Fruit fly (Drosophila melanogaster) whole organism, adult: ENCODE data around the gene Cerk.

Source experiments
- CG14711 ChIP-seq: fragments of 200-800 bp; sonication (Bioruptor generic); optimal IDR thresholded peaks from 2 replicates; lab custom pipeline; 2018; ENCODE audit warnings: missing biosample characterization, mild to moderate bottlenecking, missing genetic modification characterization, moderate library complexity
- Crg-1 ChIP-seq: fragments of 200-800 bp; sonication (Bioruptor generic); optimal IDR thresholded peaks from 2 replicates; lab custom pipeline; 2016; ENCODE audit warnings: missing biosample characterization, missing genetic modification characterization
- cic ChIP-seq: fragments of 200-800 bp; sonication (Bioruptor generic); optimal IDR thresholded peaks from 2 replicates; lab custom pipeline; 2017; ENCODE audit warnings: missing biosample characterization, mild to moderate bottlenecking, missing genetic modification characterization, moderate library complexity
- kay ChIP-seq: fragments of 200-800 bp; sonication (Bioruptor generic); peaks from one replicate; lab custom pipeline; 2016; ENCODE audit warnings: missing biosample characterization, missing genetic modification characterization, borderline replicate concordance
- ovo ChIP-seq: fragments of 200-800 bp; sonication (Bioruptor generic); optimal IDR thresholded peaks from 2 replicates; lab custom pipeline; 2016; ENCODE audit warnings: missing biosample characterization, missing genetic modification characterization
- pad ChIP-seq: fragments of 200-800 bp; sonication (Bioruptor generic); optimal IDR thresholded peaks from 3 replicates; lab custom pipeline; 2017; ENCODE audit warnings: missing biosample characterization, missing genetic modification characterization, mild to moderate bottlenecking, moderate library complexity, missing genetic modification reagents

Gene Cerk

DNA sequence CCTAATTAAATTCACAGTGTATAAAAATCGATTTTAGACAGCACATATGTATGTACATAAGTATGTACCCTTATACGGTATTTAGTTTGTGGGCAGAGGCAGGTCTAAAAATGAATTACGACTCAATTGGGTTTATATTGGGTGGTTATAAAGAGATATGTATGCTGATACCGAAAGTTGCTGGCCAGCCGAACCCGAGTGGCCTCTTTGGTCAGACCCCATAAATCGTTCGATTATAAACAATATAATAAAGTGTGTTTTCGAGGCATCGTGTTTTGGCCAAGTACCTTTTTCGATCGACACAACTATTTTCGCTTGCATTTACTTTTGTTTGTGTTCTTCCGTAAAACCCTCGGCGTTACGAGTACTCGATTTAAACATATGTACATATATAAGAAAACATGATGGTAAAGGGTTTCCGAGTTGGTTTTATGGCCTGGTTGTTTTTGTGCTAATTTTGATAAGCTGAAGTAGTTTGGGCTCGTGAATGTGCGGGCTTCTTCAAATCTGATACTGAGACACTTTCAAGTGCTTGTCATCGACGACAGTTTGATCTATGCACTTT is 58.8 kb downstream of the Cerk start:
- TF ChIP-seq CG14711 (no peak), ovo (no peak), cic (GFP tag; lab: Kevin White, UChicago) (peak; percentile 49), Crg-1 (GFP tag; lab: Kevin White, UChicago) (no peak), kay (GFP tag; lab: Kevin White, UChicago) (peak; percentile 89), pad (peak; percentile 5)
